Fruit fly (Drosophila melanogaster): Measurements from ENCODE around the gene CG31730.
A peak's percentile ranks its signal among the peaks of the same experiment; 100 is the strongest.

CG31730 gene

DNA sequence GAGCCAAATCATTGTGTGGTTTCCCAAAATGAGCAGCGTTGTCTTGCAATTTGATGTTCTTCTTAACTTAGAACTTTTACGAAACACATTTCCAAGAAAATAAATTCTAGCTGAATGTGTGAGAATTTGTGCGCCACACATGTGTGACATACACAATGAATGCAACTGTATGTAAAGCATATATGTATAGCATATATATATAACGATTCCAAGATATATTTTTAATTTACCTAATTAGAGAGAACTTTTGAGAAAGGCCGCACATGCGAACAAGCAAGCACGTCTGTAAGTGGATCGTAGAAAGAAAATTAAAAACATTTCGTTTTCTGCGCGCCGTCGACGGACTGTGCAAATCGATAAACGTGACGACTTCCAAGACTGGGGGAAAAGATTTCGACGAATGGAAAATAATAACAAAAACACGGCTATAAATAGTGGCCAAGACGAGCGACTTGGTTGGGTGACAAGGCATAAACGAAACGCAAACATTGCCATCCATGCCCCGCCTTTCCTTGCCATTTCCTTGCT lies 32.5 kb upstream of the CG31730 start (continued):
- TF ChIP-seq CG8388 (GFP tag; optimal IDR thresholded peaks at IDR 0.05) (no peak), Nf-YC (tag; optimal IDR thresholded peaks at IDR 0.05) (peak; percentile 13), exex (tag; optimal IDR thresholded peaks at IDR 0.05) (no peak), H2.0 (GFP tag; IDR thresholded peaks at IDR 0.05) (no peak), CG6854 (GFP tag; optimal IDR thresholded peaks at IDR 0.05) (no peak), CG9727 (GFP tag; optimal IDR thresholded peaks at IDR 0.05) (no peak), Lpt (GFP tag; optimal IDR thresholded peaks at IDR 0.05) (no peak), Med (GFP tag) (peak; percentile 25), Nf-YA (GFP tag; IDR thresholded peaks at IDR 0.05) (no peak), CG31224 (GFP tag; IDR thresholded peaks at IDR 0.05) (peak; percentile 90), Hand (GFP tag; optimal IDR thresholded peaks at IDR 0.05) (no peak), CG12744 (GFP tag; optimal IDR thresholded peaks at IDR 0.05) (no peak)

DNA sequence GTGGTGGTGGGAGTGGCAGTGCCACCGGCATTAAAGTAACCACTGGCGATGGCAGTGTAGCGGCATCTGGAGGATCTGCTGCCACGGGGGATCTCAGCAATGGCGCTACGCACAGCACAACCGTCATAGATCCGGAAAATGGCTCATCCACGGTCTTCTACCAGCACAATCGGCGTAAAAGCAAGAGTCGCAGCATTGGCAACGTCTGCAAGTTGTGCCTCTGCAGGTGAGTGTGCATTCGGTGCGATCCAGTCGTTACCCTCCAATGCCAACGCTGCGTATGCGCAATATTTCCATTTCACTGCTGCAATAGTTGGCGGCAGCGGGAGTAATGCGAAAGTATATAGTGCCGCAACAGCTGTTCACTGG lies 31.5 kb upstream of the CG31730 start:
- no peak for TF ChIP-seq ATbp (GFP tag; optimal IDR thresholded peaks at IDR 0.05)
- TF ChIP-seq CG3726 (GFP tag; IDR thresholded peaks at IDR 0.05) = 0 out of 3 replicates have a peak, but pooled peaks have one; percentile 21
- no peak for TF ChIP-seq toy (GFP tag; IDR thresholded peaks at IDR 0.05)
- no peak for TF ChIP-seq cad (GFP tag; optimal IDR thresholded peaks at IDR 0.05)
- TF ChIP-seq CG2875 (GFP tag; optimal IDR thresholded peaks at IDR 0.05) = no peak
- TF ChIP-seq org-1 (GFP tag; optimal IDR thresholded peaks at IDR 0.05) = peak; percentile 41
- peak; percentile 21 for TF ChIP-seq shn (GFP tag; optimal IDR thresholded peaks at IDR 0.05)
- no peak for TF ChIP-seq CG8359 (GFP tag; optimal IDR thresholded peaks at IDR 0.05; ENCODE audit: borderline replicate concordance)
- TF ChIP-seq jumu (GFP tag; optimal IDR thresholded peaks at IDR 0.05) = no peak
- no peak for TF ChIP-seq mirr (GFP tag; optimal IDR thresholded peaks at IDR 0.05)
- TF ChIP-seq fu2 (GFP tag; optimal IDR thresholded peaks at IDR 0.05) = no peak
- no peak for TF ChIP-seq bbx (GFP tag; IDR thresholded peaks at IDR 0.05; ENCODE audit: partially characterized antibody)
- TF ChIP-seq nau (GFP tag; optimal IDR thresholded peaks at IDR 0.05) = no peak
- no peak for TF ChIP-seq Mes4 (GFP tag; optimal IDR thresholded peaks at IDR 0.05)
- TF ChIP-seq seq (GFP tag; IDR thresholded peaks at IDR 0.05) = no peak
- peak; percentile 3 for TF ChIP-seq CG17359 (tag; optimal IDR thresholded peaks at IDR 0.05)
- TF ChIP-seq CG13775 (GFP tag; optimal IDR thresholded peaks at IDR 0.05) = no peak
- TF ChIP-seq ci (GFP tag; IDR thresholded peaks at IDR 0.05) = 0 out of 3 replicates have a peak, but pooled peaks have one; percentile 1
- no peak for TF ChIP-seq CG17612 (GFP tag; IDR thresholded peaks at IDR 0.05)
- TF ChIP-seq pan (optimal IDR thresholded peaks at IDR 0.05) = no peak
- TF ChIP-seq pan (GFP tag; optimal IDR thresholded peaks at IDR 0.05 in 1 of 2, IDR thresholded peaks at IDR 0.05 in 1 of 2) = peak in 1 of 2 experiments; percentile 13
- TF ChIP-seq Xrp1 (GFP tag; IDR thresholded peaks at IDR 0.05) = peak; percentile 28; the same call in 1 of the 2 replicates
- TF ChIP-seq YL-1 (GFP tag; optimal IDR thresholded peaks at IDR 0.05) = no peak
- TF ChIP-seq her (GFP tag; optimal IDR thresholded peaks at IDR 0.05) = no peak
- peak; percentile 37 for TF ChIP-seq dmrt99B (tag; optimal IDR thresholded peaks at IDR 0.05)
- TF ChIP-seq CG32772 (GFP tag; IDR thresholded peaks at IDR 0.05) = 0 out of 2 replicates have a peak, but pooled peaks have one; percentile 36
- peak; percentile 60; the same call in 1 of the 2 replicates for TF ChIP-seq Drgx (GFP tag; IDR thresholded peaks at IDR 0.05)
- no peak for TF ChIP-seq CG15269 (tag; optimal IDR thresholded peaks at IDR 0.05)
- peak; percentile 25 for TF ChIP-seq Med (GFP tag)
- TF ChIP-seq Jarid2 (GFP tag; optimal IDR thresholded peaks at IDR 0.05) = peak; percentile 51
- 0 out of 2 replicates have a peak, but pooled peaks have one; percentile 5 for TF ChIP-seq Nf-YA (GFP tag; IDR thresholded peaks at IDR 0.05)
- no peak for TF ChIP-seq slbo (GFP tag; IDR thresholded peaks at IDR 0.05)
- TF ChIP-seq Sry-β (GFP tag; optimal IDR thresholded peaks at IDR 0.05) = no peak
- no peak for TF ChIP-seq CG11093 (GFP tag; IDR thresholded peaks at IDR 0.05)
- 0 out of 3 replicates have a peak, but pooled peaks have one; percentile 23 for TF ChIP-seq B-H1 (GFP tag; IDR thresholded peaks at IDR 0.05)
- TF ChIP-seq CG18764 (GFP tag; optimal IDR thresholded peaks at IDR 0.05) = no peak
- TF ChIP-seq ERR (GFP tag; optimal IDR thresholded peaks at IDR 0.05) = no peak
- no peak for TF ChIP-seq crc (GFP tag; optimal IDR thresholded peaks at IDR 0.05)
- no peak for TF ChIP-seq CG13424 (tag; optimal IDR thresholded peaks at IDR 0.05)
- TF ChIP-seq gt (GFP tag; IDR thresholded peaks at IDR 0.05) = 0 out of 2 replicates have a peak, but pooled peaks have one; percentile 12

Measured in whole organism, embryonic.